Fruit fly (Drosophila melanogaster): ENCODE results near the gene Cad87A.

Cad87A gene

DNA sequence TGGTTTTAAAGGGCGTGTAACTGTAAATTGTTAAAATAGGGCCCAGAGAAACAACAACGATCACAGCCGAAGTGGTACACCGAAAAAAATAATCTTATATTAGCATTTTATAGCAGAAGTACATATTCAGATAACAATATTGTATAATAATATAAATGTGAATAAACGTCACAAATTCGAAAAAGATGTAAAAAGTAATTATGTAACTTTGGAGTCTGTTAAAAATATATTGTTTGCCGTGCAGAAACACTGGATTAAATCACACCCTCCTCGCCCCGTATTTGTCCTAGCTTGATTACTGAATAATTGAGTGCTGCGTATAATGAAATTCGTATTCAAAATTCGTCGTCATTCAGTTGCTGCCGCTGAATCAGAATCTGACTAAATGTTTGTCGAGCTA, 93.8 kb downstream of the Cad87A start (continued):
- no peak for TF ChIP-seq CG11398 (GFP tag; optimal IDR thresholded peaks at IDR 0.05)
- peak; percentile 2 for TF ChIP-seq Hr3 (GFP tag; optimal IDR thresholded peaks at IDR 0.05)
- TF ChIP-seq CG7556 (GFP tag; optimal IDR thresholded peaks at IDR 0.05): peak; percentile 36
- peak; percentile 30 for TF ChIP-seq CG13424 (tag; optimal IDR thresholded peaks at IDR 0.05)
- peak; percentile 21 for TF ChIP-seq CG12942 (GFP tag; optimal IDR thresholded peaks at IDR 0.05)
- peak; percentile 6 for TF ChIP-seq CG10267 (tag; optimal IDR thresholded peaks at IDR 0.05)
- TF ChIP-seq Fer3 (tag; optimal IDR thresholded peaks at IDR 0.05): peak; percentile 33
- TF ChIP-seq ATbp (GFP tag; optimal IDR thresholded peaks at IDR 0.05): peak; percentile 20
- TF ChIP-seq Meics (GFP tag; optimal IDR thresholded peaks at IDR 0.05): peak; percentile 43
- peak in 1 of 2 experiments; percentile 42 for TF ChIP-seq bsh (GFP tag; optimal IDR thresholded peaks at IDR 0.05)
- peak; percentile 5 for TF ChIP-seq Sox100B (GFP tag; optimal IDR thresholded peaks at IDR 0.05)
- TF ChIP-seq lbe (GFP tag; optimal IDR thresholded peaks at IDR 0.05): no peak
- no peak for TF ChIP-seq Ssrp (tag; optimal IDR thresholded peaks at IDR 0.05)
- TF ChIP-seq Side (GFP tag; optimal IDR thresholded peaks at IDR 0.05): no peak
- 0 out of 2 replicates have a peak, but pooled peaks have one; percentile 18 for TF ChIP-seq al (GFP tag; IDR thresholded peaks at IDR 0.05)
- peak; percentile 34; the same call in 1 of the 2 replicates for TF ChIP-seq HLH3B (GFP tag; IDR thresholded peaks at IDR 0.05)
- peak; percentile 6 for TF ChIP-seq CG13296 (GFP tag; optimal IDR thresholded peaks at IDR 0.05)
- peak; percentile 54 for TF ChIP-seq Med (GFP tag)
- peak; percentile 7 for TF ChIP-seq D19A (tag; optimal IDR thresholded peaks at IDR 0.05)
- TF ChIP-seq so (GFP tag; IDR thresholded peaks at IDR 0.05): no peak
- peak; percentile 65 for TF ChIP-seq row (GFP tag; IDR thresholded peaks at IDR 0.05)
- TF ChIP-seq E2f2 (GFP tag; IDR thresholded peaks at IDR 0.05): peak; percentile 15; the same call in 1 of the 2 replicates
- no peak for TF ChIP-seq CG11456 (GFP tag; IDR thresholded peaks at IDR 0.05)
- TF ChIP-seq Xbp1 (GFP tag; optimal IDR thresholded peaks at IDR 0.05): peak; percentile 23
- peak; percentile 6 for TF ChIP-seq CG9727 (GFP tag; optimal IDR thresholded peaks at IDR 0.05)
- TF ChIP-seq CG8924 (tag; optimal IDR thresholded peaks at IDR 0.05): peak; percentile 15
- TF ChIP-seq H15 (GFP tag; IDR thresholded peaks at IDR 0.05): no peak
- TF ChIP-seq cg (GFP tag; optimal IDR thresholded peaks at IDR 0.05): no peak
- peak; percentile 29 for TF ChIP-seq CG10209 (GFP tag; optimal IDR thresholded peaks at IDR 0.05)
- TF ChIP-seq sisA (GFP tag; IDR thresholded peaks at IDR 0.05): no peak
- TF ChIP-seq Sox102F (GFP tag; optimal IDR thresholded peaks at IDR 0.05): peak; percentile 62
- TF ChIP-seq CoRest (tag; optimal IDR thresholded peaks at IDR 0.05): peak; percentile 33
- TF ChIP-seq Ets97D (GFP tag; optimal IDR thresholded peaks at IDR 0.05): no peak
- TF ChIP-seq dpn (GFP tag; optimal IDR thresholded peaks at IDR 0.05): peak in 1 of 2 experiments; percentile 11
- TF ChIP-seq Rfx (GFP tag; IDR thresholded peaks at IDR 0.05): peak; percentile 42; the same call in 1 of the 2 replicates
- peak; percentile 4 for TF ChIP-seq CG4820 (GFP tag; optimal IDR thresholded peaks at IDR 0.05)
- peak; percentile 24 for TF ChIP-seq CG10979 (tag; optimal IDR thresholded peaks at IDR 0.05)
- TF ChIP-seq Myb (GFP tag; optimal IDR thresholded peaks at IDR 0.05): no peak
- TF ChIP-seq CG11695 (GFP tag; IDR thresholded peaks at IDR 0.05): peak; percentile 36; the same call in 1 of the 3 replicates
- no peak for TF ChIP-seq crc (GFP tag; optimal IDR thresholded peaks at IDR 0.05)
- peak; percentile 42 for TF ChIP-seq sens (GFP tag)
- TF ChIP-seq Hr51 (GFP tag; optimal IDR thresholded peaks at IDR 0.05): peak in 1 of 2 experiments; percentile 42
- no peak for TF ChIP-seq mld (GFP tag; IDR thresholded peaks at IDR 0.05; ENCODE audit: partially characterized antibody)
- TF ChIP-seq CG14014 (GFP tag; IDR thresholded peaks at IDR 0.05): peak; percentile 49; the same call in 1 of the 2 replicates
- no peak for TF ChIP-seq HmgZ (tag; optimal IDR thresholded peaks at IDR 0.05)
- TF ChIP-seq Hmx (GFP tag; optimal IDR thresholded peaks at IDR 0.05): no peak
- no peak for TF ChIP-seq pros (GFP tag; optimal IDR thresholded peaks at IDR 0.05)
- TF ChIP-seq Ptx1 (GFP tag; IDR thresholded peaks at IDR 0.05): peak; percentile 61
- peak; percentile 30 for TF ChIP-seq phol (tag; optimal IDR thresholded peaks at IDR 0.05)
- TF ChIP-seq sob (GFP tag; IDR thresholded peaks at IDR 0.05): peak; percentile 29; the same call in 1 of the 2 replicates

Data from whole organism, embryonic.